Fruit fly (Drosophila melanogaster) whole organism, embryonic: ENCODE measurements around the gene CG17764.

Experiments used
- ATbp ChIP-seq: fragments of 200-800 bp; sonication (Bioruptor generic); optimal IDR thresholded peaks from 2 replicates; lab custom pipeline; 2017; ENCODE audit warnings: missing biosample characterization, mild to moderate bottlenecking, missing genetic modification characterization, missing genetic modification reagents
- CG10959 ChIP-seq: fragments of 200-800 bp; sonication (Bioruptor generic); IDR thresholded peaks from 2 replicates; pipeline ENCODE4 v1.3.6; 2022; ENCODE audit warnings: missing biosample characterization, missing genetic modification characterization
- CG11398 ChIP-seq: fragments of 200-800 bp; sonication (Bioruptor generic); optimal IDR thresholded peaks from 2 replicates; lab custom pipeline; 2016; ENCODE audit warnings: missing biosample characterization, missing genetic modification characterization
- CG12155 ChIP-seq: fragments of 200-800 bp; sonication (Bioruptor generic); optimal IDR thresholded peaks from 3 replicates; lab custom pipeline; 2016; ENCODE audit warnings: missing biosample characterization, missing genetic modification characterization
- CG14014 ChIP-seq: fragments of 200-800 bp; sonication (Bioruptor generic); IDR thresholded peaks from 2 replicates; pipeline ENCODE4 v1.3.6; 2022; ENCODE audit warnings: missing biosample characterization, missing genetic modification characterization
- CG14050 ChIP-seq: fragments of 200-800 bp; sonication (Bioruptor generic); IDR thresholded peaks from 3 replicates; pipeline ENCODE4 v1.3.6; 2022; ENCODE audit warnings: missing biosample characterization, missing genetic modification characterization
- CG14441 ChIP-seq: fragments of 200-800 bp; sonication (Bioruptor generic); IDR thresholded peaks from 2 replicates; pipeline ENCODE4 v1.3.6; 2022; ENCODE audit warnings: missing biosample characterization, missing genetic modification characterization
- CG15514 ChIP-seq: fragments of 200-800 bp; sonication (Bioruptor generic); optimal IDR thresholded peaks from 3 replicates; lab custom pipeline; 2017; ENCODE audit warnings: missing biosample characterization, missing genetic modification characterization, mild to moderate bottlenecking, moderate library complexity, missing genetic modification reagents
- CG1602 ChIP-seq: fragments of 200-800 bp; sonication (Bioruptor generic); optimal IDR thresholded peaks from 3 replicates; lab custom pipeline; 2016; ENCODE audit warnings: missing biosample characterization, missing genetic modification characterization
- CG16779 ChIP-seq: fragments of 200-800 bp; sonication (Bioruptor generic); IDR thresholded peaks from 2 replicates; pipeline ENCODE4 v1.3.6; 2022; ENCODE audit warnings: missing biosample characterization, missing genetic modification characterization
- CG17359 ChIP-seq: fragments of 200-800 bp; sonication (Bioruptor generic); optimal IDR thresholded peaks from 3 replicates; lab custom pipeline; 2018; ENCODE audit warnings: missing biosample characterization, mild to moderate bottlenecking, missing genetic modification characterization, moderate library complexity
- CG17612 ChIP-seq: fragments of 200-800 bp; sonication (Bioruptor generic); IDR thresholded peaks from 2 replicates; pipeline ENCODE4 v1.3.6; 2022; ENCODE audit warnings: missing biosample characterization, missing genetic modification characterization
- CG2129 ChIP-seq: fragments of 200-800 bp; sonication (Bioruptor generic); IDR thresholded peaks from 2 replicates; pipeline ENCODE4 v1.3.6; 2022; ENCODE audit warnings: missing biosample characterization, missing genetic modification characterization; ENCODE audit not compliant: partially characterized antibody
- CG2889 ChIP-seq: fragments of 200-800 bp; sonication (Bioruptor generic); IDR thresholded peaks from 3 replicates; pipeline ENCODE4 v1.3.6; 2022; ENCODE audit warnings: missing biosample characterization, missing genetic modification characterization
- CG32767 ChIP-seq: fragments of 200-800 bp; sonication (Bioruptor generic); IDR thresholded peaks from 2 replicates; pipeline ENCODE4 v1.3.6; 2022; ENCODE audit warnings: missing biosample characterization, missing genetic modification characterization
- CG32772 ChIP-seq: fragments of 200-800 bp; sonication (Bioruptor generic); IDR thresholded peaks from 2 replicates; pipeline ENCODE4 v1.3.6; 2022; ENCODE audit warnings: missing biosample characterization, missing genetic modification characterization
- CG5180 ChIP-seq: fragments of 200-800 bp; sonication (Bioruptor generic); optimal IDR thresholded peaks from 3 replicates; lab custom pipeline; 2017; ENCODE audit warnings: missing biosample characterization, missing genetic modification characterization, mild to moderate bottlenecking, moderate library complexity, missing genetic modification reagents
- CG6272 ChIP-seq: fragments of 200-800 bp; sonication (Bioruptor generic); IDR thresholded peaks from 2 replicates; pipeline ENCODE4 v1.3.6; 2022; ENCODE audit warnings: missing biosample characterization, missing genetic modification characterization
- CG6765 ChIP-seq: fragments of 200-800 bp; sonication (Bioruptor generic); optimal IDR thresholded peaks from 3 replicates; lab custom pipeline; 2017; ENCODE audit warnings: missing biosample characterization, mild to moderate bottlenecking, missing genetic modification characterization
- CG8924 ChIP-seq: fragments of 200-800 bp; optimal IDR thresholded peaks from 3 replicates; lab custom pipeline; 2019; ENCODE audit warnings: missing biosample characterization, mild to moderate bottlenecking, missing genetic modification characterization, moderate library complexity
- CHES-1-like ChIP-seq: fragments of 200-800 bp; sonication (Bioruptor generic); optimal IDR thresholded peaks from 2 replicates; lab custom pipeline; 2016; ENCODE audit warnings: missing biosample characterization, missing genetic modification characterization
- Chrac-16 ChIP-seq: fragments of 200-800 bp; sonication (Bioruptor generic); optimal IDR thresholded peaks from 3 replicates; lab custom pipeline; 2016; ENCODE audit warnings: missing biosample characterization, missing genetic modification characterization
- Drgx ChIP-seq: fragments of 200-800 bp; sonication (Bioruptor generic); IDR thresholded peaks from 2 replicates; pipeline ENCODE4 v1.3.6; 2022; ENCODE audit warnings: missing biosample characterization, missing genetic modification characterization
- Fer1 ChIP-seq: fragments of 200-800 bp; sonication (Bioruptor generic); optimal IDR thresholded peaks from 2 replicates; lab custom pipeline; 2017; ENCODE audit warnings: missing biosample characterization, mild to moderate bottlenecking, missing genetic modification characterization
- HLH4C ChIP-seq: fragments of 200-800 bp; sonication (Bioruptor generic); IDR thresholded peaks from 3 replicates; pipeline ENCODE4 v1.3.6; 2022; ENCODE audit warnings: missing biosample characterization, missing genetic modification characterization; ENCODE audit not compliant: partially characterized antibody
- Hey ChIP-seq: fragments of 200-800 bp; sonication (Bioruptor generic); optimal IDR thresholded peaks from 3 replicates; lab custom pipeline; 2018; ENCODE audit warnings: missing biosample characterization, mild to moderate bottlenecking, missing genetic modification characterization
- HmgZ ChIP-seq: fragments of 200-800 bp; sonication (Bioruptor generic); optimal IDR thresholded peaks from 2 replicates; lab custom pipeline; 2018; ENCODE audit warnings: missing biosample characterization, mild to moderate bottlenecking, missing genetic modification characterization
- Hr39 ChIP-seq: fragments of >200 bp; optimal IDR thresholded peaks from 2 replicates; lab custom pipeline; 2017
- Hr51 ChIP-seq, 2 experiments: fragments of 200-800 bp; sonication (Bioruptor generic); optimal IDR thresholded peaks; 2 replicates in 1 of 2; 3 replicates in 1 of 2; lab custom pipeline; 2016 to 2018; ENCODE audit warnings: missing biosample characterization in 2 of 2, missing genetic modification characterization in 2 of 2, mild to moderate bottlenecking in 1 of 2, moderate library complexity in 1 of 2
- Kr ChIP-seq: fragments of 200-800 bp; sonication (Bioruptor generic); optimal IDR thresholded peaks from 2 replicates; lab custom pipeline; 2017; ENCODE audit warnings: missing biosample characterization, mild to moderate bottlenecking, missing genetic modification characterization
- Nf-YC ChIP-seq: fragments of 200-800 bp; optimal IDR thresholded peaks from 3 replicates; lab custom pipeline; 2019; ENCODE audit warnings: missing biosample characterization, mild to moderate bottlenecking, missing genetic modification characterization, moderate library complexity
- Rfx ChIP-seq: fragments of 200-800 bp; sonication (Bioruptor generic); IDR thresholded peaks from 2 replicates; pipeline ENCODE4 v1.3.6; 2022; ENCODE audit warnings: missing biosample characterization, missing genetic modification characterization
- Sox102F ChIP-seq: fragments of 200-800 bp; sonication (Bioruptor generic); optimal IDR thresholded peaks from 2 replicates; lab custom pipeline; 2018; ENCODE audit warnings: missing biosample characterization, mild to moderate bottlenecking, missing genetic modification characterization, moderate library complexity
- ab ChIP-seq: fragments of 200-800 bp; sonication (Bioruptor generic); optimal IDR thresholded peaks from 2 replicates; lab custom pipeline; 2016; ENCODE audit warnings: missing biosample characterization, missing genetic modification characterization
- cas ChIP-seq: fragments of 200-800 bp; sonication (Bioruptor generic); IDR thresholded peaks from 2 replicates; pipeline ENCODE4 v1.3.6; 2022; ENCODE audit warnings: missing biosample characterization, missing genetic modification characterization
- dimm ChIP-seq: fragments of 200-800 bp; sonication (Bioruptor generic); IDR thresholded peaks from 2 replicates; pipeline ENCODE4 v1.3.6; 2022; ENCODE audit warnings: missing biosample characterization, missing genetic modification characterization
- esg ChIP-seq: fragments of 200-800 bp; sonication (Bioruptor generic); conservative IDR thresholded peaks from 2 replicates; pipeline ENCODE4 v1.3.6; 2022; ENCODE audit warnings: missing biosample characterization, missing genetic modification characterization
- gce ChIP-seq: fragments of 200-800 bp; sonication (Bioruptor generic); IDR thresholded peaks from 3 replicates; pipeline ENCODE4 v1.3.6; 2022; ENCODE audit warnings: missing biosample characterization, missing genetic modification characterization
- gem ChIP-seq: fragments of 200-800 bp; sonication (Bioruptor generic); optimal IDR thresholded peaks from 2 replicates; lab custom pipeline; 2019; ENCODE audit warnings: missing biosample characterization, mild to moderate bottlenecking, missing genetic modification characterization, moderate library complexity
- gro ChIP-seq: fragments of 200-800 bp; sonication (Bioruptor generic); optimal IDR thresholded peaks from 2 replicates; lab custom pipeline; 2016; ENCODE audit warnings: missing biosample characterization, missing genetic modification characterization
- kah ChIP-seq: fragments of 200-800 bp; sonication (Bioruptor generic); optimal IDR thresholded peaks from 2 replicates; lab custom pipeline; 2018; ENCODE audit warnings: missing biosample characterization, mild to moderate bottlenecking, missing genetic modification characterization
- knrl ChIP-seq: fragments of 200-800 bp; sonication (Bioruptor generic); IDR thresholded peaks from 3 replicates; pipeline ENCODE4 v1.3.6; 2022; ENCODE audit warnings: missing biosample characterization, missing genetic modification characterization; ENCODE audit not compliant: partially characterized antibody
- peb ChIP-seq: fragments of 200-800 bp; sonication (Bioruptor generic); IDR thresholded peaks from 2 replicates; pipeline ENCODE4 v1.3.6; 2022; ENCODE audit warnings: missing biosample characterization, missing genetic modification characterization
- psq ChIP-seq: fragments of 200-800 bp; sonication (Bioruptor generic); optimal IDR thresholded peaks from 2 replicates; lab custom pipeline; 2017; ENCODE audit warnings: missing biosample characterization, missing genetic modification characterization
- row ChIP-seq: fragments of 200-800 bp; sonication (Bioruptor generic); IDR thresholded peaks from 3 replicates; pipeline ENCODE4 v1.3.6; 2022; ENCODE audit warnings: missing biosample characterization, missing genetic modification characterization
- scrt ChIP-seq: fragments of 200-800 bp; sonication (Bioruptor generic); optimal IDR thresholded peaks from 2 replicates; lab custom pipeline; 2018; ENCODE audit warnings: missing biosample characterization, mild to moderate bottlenecking, missing genetic modification characterization, moderate library complexity
- sisA ChIP-seq: fragments of 200-800 bp; sonication (Bioruptor generic); IDR thresholded peaks from 2 replicates; pipeline ENCODE4 v1.3.6; 2022; ENCODE audit warnings: missing biosample characterization, missing genetic modification characterization
- slbo ChIP-seq: fragments of 200-800 bp; sonication (Bioruptor generic); IDR thresholded peaks from 2 replicates; pipeline ENCODE4 v1.3.6; 2022; ENCODE audit warnings: missing biosample characterization, missing genetic modification characterization
- sug ChIP-seq: fragments of 200-800 bp; optimal IDR thresholded peaks from 2 replicates; lab custom pipeline; 2019; ENCODE audit warnings: missing biosample characterization, mild to moderate bottlenecking, missing genetic modification characterization, moderate library complexity
- wdn ChIP-seq: fragments of 200-800 bp; sonication (Bioruptor generic); IDR thresholded peaks from 2 replicates; pipeline ENCODE4 v1.3.6; 2022; ENCODE audit warnings: missing biosample characterization, missing genetic modification characterization
- wek ChIP-seq: fragments of 200-800 bp; sonication (Bioruptor generic); optimal IDR thresholded peaks from 3 replicates; lab custom pipeline; 2018; ENCODE audit warnings: missing biosample characterization, mild to moderate bottlenecking, missing genetic modification characterization, moderate library complexity

Gene CG17764

dm6 chrX:5349899-5350575, 42.8 kb upstream of the CG17764 start (continued):
- TF ChIP-seq wdn = no peak
- no peak for TF ChIP-seq CG14014 (GFP tag; lab: Robert Waterston, UW)
- TF ChIP-seq gro (GFP tag; lab: Kevin White, UChicago) = no peak
- TF ChIP-seq Hr51 (GFP tag; optimal IDR thresholded peaks at IDR 0.05; lab: Kevin White, UChicago) = peak in 1 of 2 experiments; percentile 23
- TF ChIP-seq CG17612 (GFP tag; lab: Robert Waterston, UW) = no peak
- no peak for TF ChIP-seq CG2889 (GFP tag; lab: Robert Waterston, UW)
- TF ChIP-seq CG12155 = no peak
- TF ChIP-seq CG2129 = no peak
- no peak for TF ChIP-seq CG6272
- TF ChIP-seq sisA = peak; percentile 63
- TF ChIP-seq ab (GFP tag; lab: Kevin White, UChicago) = no peak
- TF ChIP-seq Kr (GFP tag; lab: Kevin White, UChicago) = no peak
- no peak for TF ChIP-seq Chrac-16 (GFP tag; lab: Kevin White, UChicago)
- TF ChIP-seq CG14441 (GFP tag; lab: Robert Waterston, UW) = 0 out of 2 replicates have a peak, but pooled peaks have one; percentile 22
- no peak for TF ChIP-seq Hr39 (lab: Kevin White, UChicago)
- no peak for TF ChIP-seq gce (GFP tag; lab: Robert Waterston, UW)
- no peak for TF ChIP-seq Nf-YC (tag; lab: Kevin White, UChicago)
- peak; percentile 47 for TF ChIP-seq gem (tag; lab: Kevin White, UChicago)
- TF ChIP-seq esg = no peak
- TF ChIP-seq row = peak; percentile 40
- TF ChIP-seq CG8924 (tag; lab: Kevin White, UChicago) = peak; percentile 4
- peak; percentile 63 for TF ChIP-seq Sox102F (GFP tag; lab: Kevin White, UChicago)
- peak; percentile 15; the same call in 1 of the 2 replicates for TF ChIP-seq Drgx
- TF ChIP-seq CHES-1-like (GFP tag; lab: Kevin White, UChicago) = no peak
- no peak for TF ChIP-seq CG14050 (GFP tag; lab: Robert Waterston, UW)
- TF ChIP-seq cas (GFP tag; lab: Robert Waterston, UW) = no peak
- no peak for TF ChIP-seq knrl
- peak; percentile 54 for TF ChIP-seq CG17359
- TF ChIP-seq ATbp = peak; percentile 27
- no peak for TF ChIP-seq CG1602
- TF ChIP-seq slbo (GFP tag; lab: Robert Waterston, UW) = no peak
- TF ChIP-seq CG5180 (GFP tag; lab: Kevin White, UChicago) = no peak
- TF ChIP-seq HLH4C = no peak
- TF ChIP-seq CG15514 (GFP tag; lab: Kevin White, UChicago) = no peak
- TF ChIP-seq CG16779 = no peak
- 0 out of 2 replicates have a peak, but pooled peaks have one; percentile 18 for TF ChIP-seq Rfx (GFP tag; lab: Robert Waterston, UW)
- no peak for TF ChIP-seq wek (GFP tag; lab: Kevin White, UChicago)
- no peak for TF ChIP-seq sug (tag; lab: Kevin White, UChicago)
- no peak for TF ChIP-seq CG10959 (GFP tag; lab: Robert Waterston, UW)
- no peak for TF ChIP-seq dimm
- TF ChIP-seq psq = no peak
- TF ChIP-seq Hey (tag; lab: Kevin White, UChicago) = no peak
- no peak for TF ChIP-seq HmgZ (tag; lab: Kevin White, UChicago)
- no peak for TF ChIP-seq CG32772 (GFP tag; lab: Robert Waterston, UW)
- 0 out of 2 replicates have a peak, but pooled peaks have one; percentile 24 for TF ChIP-seq CG32767 (GFP tag; lab: Robert Waterston, UW)
- TF ChIP-seq scrt (GFP tag; lab: Kevin White, UChicago) = no peak
- TF ChIP-seq peb = no peak
- no peak for TF ChIP-seq CG11398
- no peak for TF ChIP-seq CG6765 (GFP tag; lab: Kevin White, UChicago)
- TF ChIP-seq Fer1 (GFP tag; lab: Kevin White, UChicago) = no peak
- TF ChIP-seq kah = no peak
